Fruit fly (Drosophila melanogaster) whole organism, embryonic: ENCODE measurements around the gene InR.

ENCODE experiments used
- Awh ChIP-seq: fragments of 200-800 bp; sonication (Bioruptor generic); IDR thresholded peaks from 2 replicates; pipeline ENCODE4, ENCODE4 v1.3.6; 2022; ENCODE audit warnings: missing biosample characterization, missing genetic modification characterization
- Bdp1 ChIP-seq: fragments of 200-800 bp; sonication (Bioruptor generic); optimal IDR thresholded peaks from 3 replicates; lab custom pipeline; 2016; ENCODE audit warnings: missing biosample characterization, missing genetic modification characterization
- CG10366 ChIP-seq: fragments of 200-800 bp; sonication (Bioruptor generic); IDR thresholded peaks from 2 replicates; pipeline ENCODE4 v1.3.6; 2022; ENCODE audit warnings: missing biosample characterization, missing genetic modification characterization
- CG11247 ChIP-seq: fragments of 200-800 bp; sonication (Bioruptor generic); IDR thresholded peaks from 2 replicates; pipeline ENCODE4 v1.3.6; 2022; ENCODE audit warnings: missing biosample characterization, missing genetic modification characterization
- CG15011 ChIP-seq: fragments of 200-800 bp; sonication (Bioruptor generic); optimal IDR thresholded peaks from 3 replicates; lab custom pipeline; 2018; ENCODE audit warnings: missing biosample characterization, mild to moderate bottlenecking, missing genetic modification characterization
- CG15269 ChIP-seq: fragments of 200-800 bp; sonication (Bioruptor generic); optimal IDR thresholded peaks from 2 replicates; lab custom pipeline; 2018; ENCODE audit warnings: missing biosample characterization, mild to moderate bottlenecking, missing genetic modification characterization, moderate library complexity
- CG15479 ChIP-seq: fragments of 200-800 bp; sonication (Bioruptor generic); optimal IDR thresholded peaks from 3 replicates; lab custom pipeline; 2019; ENCODE audit warnings: missing biosample characterization, mild to moderate bottlenecking, missing genetic modification characterization, moderate library complexity
- CG15601 ChIP-seq: fragments of 200-800 bp; sonication (Bioruptor generic); optimal IDR thresholded peaks from 3 replicates; lab custom pipeline; 2019; ENCODE audit warnings: missing biosample characterization, mild to moderate bottlenecking, missing genetic modification characterization, moderate library complexity
- CG15696 ChIP-seq: fragments of 200-800 bp; sonication (Bioruptor generic); optimal IDR thresholded peaks from 2 replicates; lab custom pipeline; 2019; ENCODE audit warnings: missing biosample characterization, mild to moderate bottlenecking, missing genetic modification characterization, moderate library complexity
- CG1603 ChIP-seq: fragments of 200-800 bp; sonication (Bioruptor generic); optimal IDR thresholded peaks from 2 replicates; lab custom pipeline; 2019; ENCODE audit warnings: missing biosample characterization, mild to moderate bottlenecking, missing genetic modification characterization, moderate library complexity
- CG16815 ChIP-seq: fragments of 200-800 bp; sonication (Bioruptor generic); optimal IDR thresholded peaks from 3 replicates; lab custom pipeline; 2017; ENCODE audit warnings: missing biosample characterization, mild to moderate bottlenecking, missing genetic modification characterization
- CG17829 ChIP-seq: fragments of 200-800 bp; optimal IDR thresholded peaks from 2 replicates; lab custom pipeline; 2019; ENCODE audit warnings: missing biosample characterization, mild to moderate bottlenecking, missing genetic modification characterization, moderate library complexity
- CG2678 ChIP-seq: fragments of 200-800 bp; sonication (Bioruptor generic); optimal IDR thresholded peaks from 3 replicates; lab custom pipeline; 2019; ENCODE audit warnings: missing biosample characterization, mild to moderate bottlenecking, missing genetic modification characterization, moderate library complexity
- CG30431 ChIP-seq: fragments of 200-800 bp; sonication (Bioruptor generic); optimal IDR thresholded peaks from 2 replicates; lab custom pipeline; 2017; ENCODE audit warnings: missing biosample characterization, missing genetic modification characterization
- CG4617 ChIP-seq: fragments of 200-800 bp; sonication (Bioruptor generic); optimal IDR thresholded peaks from 3 replicates; lab custom pipeline; 2016; ENCODE audit warnings: missing biosample characterization, missing genetic modification characterization, borderline replicate concordance
- CG5953 ChIP-seq: fragments of 200-800 bp; sonication (Bioruptor generic); IDR thresholded peaks from 2 replicates; pipeline ENCODE4 v1.3.6; 2022; ENCODE audit warnings: missing biosample characterization, missing genetic modification characterization
- CG7963 ChIP-seq: fragments of 200-800 bp; sonication (Bioruptor generic); IDR thresholded peaks from 3 replicates; pipeline ENCODE4 v1.3.6; 2022; ENCODE audit warnings: missing biosample characterization, missing genetic modification characterization; ENCODE audit not compliant: partially characterized antibody
- CG7987 ChIP-seq: fragments of 200-800 bp; sonication (Bioruptor generic); optimal IDR thresholded peaks from 2 replicates; lab custom pipeline; 2018; ENCODE audit warnings: missing biosample characterization, mild to moderate bottlenecking, missing genetic modification characterization, moderate library complexity
- CG8388 ChIP-seq: fragments of 200-800 bp; sonication (Bioruptor generic); optimal IDR thresholded peaks from 2 replicates; lab custom pipeline; 2019; ENCODE audit warnings: missing biosample characterization, mild to moderate bottlenecking, missing genetic modification characterization, moderate library complexity
- D ChIP-seq, 2 experiments: fragments of 200-800 bp in 1 of 2; fragments of >200 bp in 1 of 2; sonication (Bioruptor generic) in 1 of 2; optimal IDR thresholded peaks; 2 replicates in 1 of 2; 3 replicates in 1 of 2; lab custom pipeline; 2017; ENCODE audit warnings: mild to moderate bottlenecking in 1 of 2, missing biosample characterization in 1 of 2, missing genetic modification characterization in 1 of 2, missing genetic modification reagents in 1 of 2
- Dref ChIP-seq: fragments of 200-800 bp; sonication (Bioruptor generic); IDR thresholded peaks from 2 replicates; pipeline ENCODE4 v1.3.6; 2022; ENCODE audit warnings: missing biosample characterization, missing genetic modification characterization
- E2f2 ChIP-seq: fragments of 200-800 bp; sonication (Bioruptor generic); IDR thresholded peaks from 2 replicates; pipeline ENCODE4 v1.3.6; 2022; ENCODE audit warnings: missing biosample characterization, missing genetic modification characterization
- Hr51 ChIP-seq, 2 experiments: fragments of 200-800 bp; sonication (Bioruptor generic); optimal IDR thresholded peaks; 2 replicates in 1 of 2; 3 replicates in 1 of 2; lab custom pipeline; 2016 to 2018; ENCODE audit warnings: missing biosample characterization in 2 of 2, missing genetic modification characterization in 2 of 2, mild to moderate bottlenecking in 1 of 2, moderate library complexity in 1 of 2
- Spps ChIP-seq: fragments of 200-800 bp; sonication (Bioruptor generic); optimal IDR thresholded peaks from 2 replicates; lab custom pipeline; 2018; ENCODE audit warnings: missing biosample characterization, mild to moderate bottlenecking, missing genetic modification characterization
- Ssrp ChIP-seq: fragments of 200-800 bp; sonication (Bioruptor generic); optimal IDR thresholded peaks from 2 replicates; lab custom pipeline; 2018; ENCODE audit warnings: missing biosample characterization, mild to moderate bottlenecking, missing genetic modification characterization, moderate library complexity
- Stat92E ChIP-seq, 3 experiments: fragments of >200 bp in 2 of 3; fragments of 200-800 bp in 1 of 3; sonication (Bioruptor generic) in 1 of 3; optimal IDR thresholded peaks; 2 replicates each; lab custom pipeline; 2017 to 2019; ENCODE audit warnings: missing biosample characterization in 3 of 3, missing genetic modification characterization in 3 of 3, mild to moderate bottlenecking in 1 of 3, moderate library complexity in 1 of 3
- TFAM ChIP-seq: fragments of 200-800 bp; sonication (Bioruptor generic); optimal IDR thresholded peaks from 2 replicates; lab custom pipeline; 2017; ENCODE audit warnings: missing biosample characterization, missing genetic modification characterization, inconsistent platforms
- br ChIP-seq: fragments of >200 bp; optimal IDR thresholded peaks from 2 replicates; lab custom pipeline; 2017
- corto ChIP-seq: fragments of 200-800 bp; sonication (Bioruptor generic); optimal IDR thresholded peaks from 2 replicates; lab custom pipeline; 2016; ENCODE audit warnings: missing biosample characterization, mild to moderate bottlenecking, missing genetic modification characterization, moderate library complexity
- crc ChIP-seq: fragments of 200-800 bp; sonication (Bioruptor generic); optimal IDR thresholded peaks from 2 replicates; lab custom pipeline; 2016; ENCODE audit warnings: missing biosample characterization, missing genetic modification characterization
- disco-r ChIP-seq: fragments of 200-800 bp; sonication (Bioruptor generic); optimal IDR thresholded peaks from 2 replicates; lab custom pipeline; 2016; ENCODE audit warnings: missing biosample characterization, missing genetic modification characterization
- en ChIP-seq: fragments of 200-800 bp; sonication (Bioruptor generic); optimal IDR thresholded peaks from 2 replicates; lab custom pipeline; 2016; ENCODE audit warnings: missing biosample characterization, missing genetic modification characterization
- fd102C ChIP-seq: fragments of 200-800 bp; sonication (Bioruptor generic); optimal IDR thresholded peaks from 2 replicates; lab custom pipeline; 2018; ENCODE audit warnings: missing biosample characterization, mild to moderate bottlenecking, missing genetic modification characterization, moderate library complexity
- fu2 ChIP-seq: fragments of 200-800 bp; sonication (Bioruptor generic); optimal IDR thresholded peaks from 2 replicates; lab custom pipeline; 2016; ENCODE audit warnings: missing biosample characterization, missing genetic modification characterization
- gsb-n ChIP-seq: fragments of 200-800 bp; sonication (Bioruptor generic); optimal IDR thresholded peaks from 3 replicates; lab custom pipeline; 2018; ENCODE audit warnings: missing biosample characterization, mild to moderate bottlenecking, missing genetic modification characterization
- ken ChIP-seq: fragments of 200-800 bp; sonication (Bioruptor generic); IDR thresholded peaks from 3 replicates; pipeline ENCODE4 v1.3.6; 2022; ENCODE audit warnings: missing biosample characterization, missing genetic modification characterization
- nmo ChIP-seq: fragments of 200-800 bp; sonication (Bioruptor generic); optimal IDR thresholded peaks from 2 replicates; lab custom pipeline; 2018; ENCODE audit warnings: missing biosample characterization, mild to moderate bottlenecking, missing genetic modification characterization, moderate library complexity
- onecut ChIP-seq: fragments of 200-800 bp; sonication (Bioruptor generic); IDR thresholded peaks from 2 replicates; pipeline ENCODE4 v1.3.6; 2022; ENCODE audit warnings: missing biosample characterization, missing genetic modification characterization
- pzg ChIP-seq: fragments of 200-800 bp; sonication (Bioruptor generic); optimal IDR thresholded peaks from 3 replicates; lab custom pipeline; 2018; ENCODE audit warnings: missing biosample characterization, mild to moderate bottlenecking, missing genetic modification characterization, moderate library complexity
- ro ChIP-seq: fragments of 200-800 bp; sonication (Bioruptor generic); IDR thresholded peaks from 2 replicates; pipeline ENCODE4 v1.3.6; 2022; ENCODE audit warnings: missing biosample characterization, missing genetic modification characterization
- schlank ChIP-seq: fragments of 200-800 bp; sonication (Bioruptor generic); optimal IDR thresholded peaks from 2 replicates; lab custom pipeline; 2018; ENCODE audit warnings: missing biosample characterization, mild to moderate bottlenecking, missing genetic modification characterization
- sima ChIP-seq: fragments of 200-800 bp; sonication (Bioruptor generic); optimal IDR thresholded peaks from 2 replicates; lab custom pipeline; 2016; ENCODE audit warnings: missing biosample characterization, missing genetic modification characterization
- slp2 ChIP-seq: fragments of 200-800 bp; sonication (Bioruptor generic); optimal IDR thresholded peaks from 2 replicates; lab custom pipeline; 2016; ENCODE audit warnings: missing biosample characterization, missing genetic modification characterization
- sr ChIP-seq: fragments of 200-800 bp; sonication (Bioruptor generic); IDR thresholded peaks from 3 replicates; pipeline ENCODE4 v1.3.6; 2022; ENCODE audit warnings: missing biosample characterization, missing genetic modification characterization
- tin ChIP-seq: fragments of 200-800 bp; sonication (Bioruptor generic); optimal IDR thresholded peaks from 3 replicates; lab custom pipeline; 2016; ENCODE audit warnings: missing biosample characterization, missing genetic modification characterization
- tll ChIP-seq, 2 experiments: fragments of 200-800 bp in 1 of 2; fragments of >200 bp in 1 of 2; sonication (Bioruptor generic) in 1 of 2; optimal IDR thresholded peaks; 2 replicates each; lab custom pipeline; 2017 to 2019; ENCODE audit warnings: missing biosample characterization in 2 of 2, missing genetic modification characterization in 2 of 2, mild to moderate bottlenecking in 1 of 2, moderate library complexity in 1 of 2
- tna ChIP-seq: fragments of 200-800 bp; sonication (Bioruptor generic); IDR thresholded peaks from 2 replicates; pipeline ENCODE4 v1.3.6; 2022; ENCODE audit warnings: missing biosample characterization, missing genetic modification characterization; ENCODE audit not compliant: partially characterized antibody
- ttk ChIP-seq: fragments of 200-800 bp; sonication (Bioruptor generic); IDR thresholded peaks from 2 replicates; pipeline ENCODE4 v2.1.2; 2022; ENCODE audit warnings: missing biosample characterization, missing genetic modification characterization
- usp ChIP-seq: fragments of >200 bp; optimal IDR thresholded peaks from 2 replicates; lab custom pipeline; 2017; ENCODE audit warnings: missing biosample characterization, missing genetic modification characterization
- z ChIP-seq: fragments of 200-800 bp; sonication (Bioruptor generic); IDR thresholded peaks from 3 replicates; pipeline ENCODE4 v1.3.6; 2022; ENCODE audit warnings: missing biosample characterization, missing genetic modification characterization

InR gene

dm6 chr3R:21662501-21663007, 43.4 kb upstream of the InR start, which contains the start of gene Archease (continued):
- TF ChIP-seq Awh: peak; percentile 59; the same call in 1 of the 2 replicates
- TF ChIP-seq CG7963 (GFP tag; lab: Robert Waterston, UW): no peak
- no peak for TF ChIP-seq CG16815
- peak; percentile 43 for TF ChIP-seq CG1603
- TF ChIP-seq Ssrp: peak; percentile 6
- no peak for TF ChIP-seq sr (GFP tag; lab: Robert Waterston, UW)
- no peak for TF ChIP-seq tna (GFP tag; lab: Robert Waterston, UW)
- TF ChIP-seq CG30431 (GFP tag; lab: Kevin White, UChicago): no peak
- TF ChIP-seq CG5953: no peak
- no peak for TF ChIP-seq sima
- peak; percentile 34 for TF ChIP-seq CG10366 (GFP tag; lab: Robert Waterston, UW)
- TF ChIP-seq tll (GFP tag; optimal IDR thresholded peaks at IDR 0.05; lab: Kevin White, UChicago): no peak
- TF ChIP-seq D (optimal IDR thresholded peaks at IDR 0.05; lab: Kevin White, UChicago): no peak
- no peak for TF ChIP-seq D (GFP tag; optimal IDR thresholded peaks at IDR 0.05; lab: Kevin White, UChicago)
- TF ChIP-seq Stat92E (GFP tag; optimal IDR thresholded peaks at IDR 0.05; lab: Kevin White, UChicago): no peak
- TF ChIP-seq fd102C: no peak
- peak; percentile 48 for TF ChIP-seq CG15601 (tag; lab: Kevin White, UChicago)
- peak; percentile 67 for TF ChIP-seq CG17829 (tag; lab: Kevin White, UChicago)
- no peak for TF ChIP-seq crc (GFP tag; lab: Kevin White, UChicago)
- TF ChIP-seq slp2: peak; percentile 16
- TF ChIP-seq CG8388: peak; percentile 28
- peak; percentile 16 to 76 for TF ChIP-seq Hr51 (GFP tag; optimal IDR thresholded peaks at IDR 0.05; lab: Kevin White, UChicago)
- no peak for TF ChIP-seq ttk (GFP tag; lab: Robert Waterston, UW)
- no peak for TF ChIP-seq gsb-n (tag; lab: Kevin White, UChicago)
- TF ChIP-seq tin: peak; percentile 33
- TF ChIP-seq CG15696 (tag; lab: Kevin White, UChicago): no peak
- no peak for TF ChIP-seq ro (GFP tag; lab: Robert Waterston, UW)
- TF ChIP-seq br (lab: Kevin White, UChicago): no peak
- peak; percentile 59 for TF ChIP-seq E2f2 (GFP tag; lab: Robert Waterston, UW)
- no peak for TF ChIP-seq TFAM
- TF ChIP-seq CG11247: peak; percentile 13; the same call in 1 of the 2 replicates
- peak; percentile 18 for TF ChIP-seq schlank (tag; lab: Kevin White, UChicago)
- TF ChIP-seq Bdp1: no peak
- no peak for TF ChIP-seq usp (GFP tag; lab: Kevin White, UChicago)
- peak; percentile 58 for TF ChIP-seq CG7987 (GFP tag; lab: Kevin White, UChicago)
- peak; percentile 45 for TF ChIP-seq corto (GFP tag; lab: Kevin White, UChicago)
- peak; percentile 23 for TF ChIP-seq Spps
- no peak for TF ChIP-seq Dref
- TF ChIP-seq CG15479 (GFP tag; lab: Kevin White, UChicago): no peak
- no peak for TF ChIP-seq ken (GFP tag; lab: Robert Waterston, UW)
- peak; percentile 11 for TF ChIP-seq CG4617 (GFP tag; lab: Kevin White, UChicago)
- TF ChIP-seq z (GFP tag; lab: Robert Waterston, UW): no peak
- peak; percentile 76 for TF ChIP-seq CG2678
- TF ChIP-seq nmo (GFP tag; lab: Kevin White, UChicago): peak; percentile 52
- TF ChIP-seq pzg (GFP tag; lab: Kevin White, UChicago): peak; percentile 60
- no peak for TF ChIP-seq en
- TF ChIP-seq fu2 (GFP tag; lab: Kevin White, UChicago): no peak
- TF ChIP-seq CG15269: peak; percentile 67
- peak; percentile 26 for TF ChIP-seq CG15011 (GFP tag; lab: Kevin White, UChicago)
- TF ChIP-seq onecut (GFP tag; lab: Robert Waterston, UW): peak; percentile 51
- no peak for TF ChIP-seq disco-r (GFP tag; lab: Kevin White, UChicago)
